Worm (Caenorhabditis elegans) whole organism, L4 larva: ENCODE data around the gene sra-12.

Source experiments
- F26F4.8 ChIP-seq: fragments of 200-800 bp; sonication (Bioruptor generic); conservative IDR thresholded peaks from 2 replicates; pipeline ENCODE4 v1.3.6; 2022; ENCODE audit warnings: missing genetic modification characterization, missing compliant biosample characterization
- F49E8.2 ChIP-seq: sonication (generic microtip); optimal IDR thresholded peaks from 2 replicates; lab custom pipeline; 2016; ENCODE audit warnings: missing compliant biosample characterization, mild to moderate bottlenecking, missing genetic modification characterization, borderline replicate concordance
- daf-16 ChIP-seq, 3 experiments: sonication (generic microtip); optimal IDR thresholded peaks; 2 replicates each; lab custom pipeline; 2016 to 2017; ENCODE audit warnings: missing genetic modification characterization in 3 of 3, missing genetic modification reagents in 3 of 3, mild to moderate bottlenecking in 2 of 3, missing compliant biosample characterization in 2 of 3, missing biosample characterization in 1 of 3, moderate library complexity in 1 of 3
- dve-1 ChIP-seq: sonication (generic microtip); optimal IDR thresholded peaks from 2 replicates; lab custom pipeline; 2017; ENCODE audit warnings: antibody characterized with exemption, mild to moderate bottlenecking, missing genetic modification characterization, missing compliant biosample characterization; ENCODE audit not compliant: insufficient read depth
- fkh-10 ChIP-seq: fragments of 150-350 bp; optimal IDR thresholded peaks from 2 replicates; lab custom pipeline; 2014; ENCODE audit warnings: missing biosample characterization, missing genetic modification reagents, missing genetic modification characterization
- gei-8 ChIP-seq: fragments of 200-800 bp; sonication (Bioruptor generic); optimal IDR thresholded peaks from 2 replicates; lab custom pipeline; 2018; ENCODE audit warnings: mild to moderate bottlenecking, missing genetic modification characterization, missing compliant biosample characterization
- lin-15B ChIP-seq: fragments of 150-350 bp; sonication (generic microtip); optimal IDR thresholded peaks from 3 replicates; lab custom pipeline; 2014; ENCODE audit warnings: missing biosample characterization, missing genetic modification characterization
- lin-29 ChIP-seq: fragments of 200-800 bp; sonication (Bioruptor generic); IDR thresholded peaks from 2 replicates; pipeline ENCODE4 v1.3.6; 2022; ENCODE audit warnings: missing genetic modification reagents, missing genetic modification characterization, missing compliant biosample characterization
- lsy-2 ChIP-seq, 2 experiments: fragments of 150-350 bp in 1 of 2; sonication (generic microtip) in 1 of 2; optimal IDR thresholded peaks; 2 replicates each; lab custom pipeline; 2014 to 2017; ENCODE audit warnings: missing biosample characterization in 2 of 2, missing genetic modification characterization in 2 of 2
- mxl-2 ChIP-seq: fragments of 200-800 bp; sonication (Bioruptor generic); conservative IDR thresholded peaks from 2 replicates; pipeline ENCODE4 v1.3.6; 2022; ENCODE audit warnings: missing genetic modification reagents, missing genetic modification characterization, missing compliant biosample characterization
- nhr-41 ChIP-seq: fragments of 200-800 bp; sonication (Bioruptor generic); IDR thresholded peaks from 2 replicates; pipeline ENCODE4 v1.3.6; 2022; ENCODE audit warnings: missing genetic modification reagents, missing genetic modification characterization, missing compliant biosample characterization
- unc-39 ChIP-seq: sonication (generic microtip); optimal IDR thresholded peaks from 2 replicates; lab custom pipeline; 2017; ENCODE audit warnings: missing biosample characterization, missing genetic modification characterization

Gene sra-12

ce11 chrII:10857077-10857476 is 47.2 kb downstream of the sra-12 start, which contains the start of gene M106.7:
M106.7 (minus strand) TSS chrII:10857177.
- TF ChIP-seq lin-29 (GFP tag; lab: Robert Waterston, UW) (no peak), unc-39 (tag; lab: Kevin White, UChicago) (no peak), fkh-10 (GFP tag; lab: Kevin White, UChicago) (no peak), gei-8 (GFP tag; lab: Kevin White, UChicago) (no peak), nhr-41 (GFP tag; lab: Robert Waterston, UW) (no peak), F26F4.8 (no peak), lin-15B (no peak), dve-1 (tag; lab: Kevin White, UChicago) (peak; percentile 10), daf-16 (GFP tag; optimal IDR thresholded peaks at IDR 0.05; lab: Kevin White, UChicago) (no peak), daf-16 (tag; optimal IDR thresholded peaks at IDR 0.05; lab: Kevin White, UChicago) (peak; percentile 1), F49E8.2 (tag; lab: Kevin White, UChicago) (no peak)

- TF ChIP-seq mxl-2 (no peak), lsy-2 (tag; optimal IDR thresholded peaks at IDR 0.05; lab: Kevin White, UChicago) (peak in 1 of 2 experiments; percentile 5)
Observed at ce11 chrII:10852880-10853279, 51.4 kb downstream of the sra-12 start.
